Worm (Caenorhabditis elegans): ENCODE measurements around the gene clx-1.

DNA sequence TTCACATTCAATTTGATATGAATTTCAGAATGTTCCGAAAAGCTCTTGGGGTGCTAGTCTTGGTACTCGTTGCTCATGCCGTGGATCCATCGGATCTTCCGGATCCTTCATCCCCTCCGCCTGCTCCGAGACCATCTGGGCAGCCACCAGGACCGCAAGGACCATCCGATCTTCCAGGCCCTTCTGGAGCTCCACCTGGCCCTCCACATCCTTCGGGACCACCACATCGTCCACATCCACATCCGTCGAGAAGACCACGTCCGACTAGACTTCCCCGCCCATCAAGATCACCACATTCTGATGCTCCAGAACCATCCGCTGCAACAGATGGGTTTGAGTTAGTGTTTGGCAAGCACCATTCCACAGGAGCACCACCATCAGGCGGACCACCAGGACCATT lies at the start of gene clx-1:
- TF ChIP-seq nhr-6 (tag; optimal IDR thresholded peaks at IDR 0.05) (no peak), ceh-32 (tag; optimal IDR thresholded peaks at IDR 0.05; ENCODE audit: poor library complexity) (no peak), lin-38 (GFP tag; IDR thresholded peaks at IDR 0.05) (no peak), ama-1 (optimal IDR thresholded peaks at IDR 0.05) (no peak), madf-5 (GFP tag; IDR thresholded peaks at IDR 0.05) (no peak), aly-2 (tag; optimal IDR thresholded peaks at IDR 0.05) (no peak)

All from whole organism, L4 larva.